Worm (Caenorhabditis elegans): ENCODE data around the gene cyl-1.
"Not testable (repeated sequence)": the region's sequence is repeated elsewhere in the genome, so short reads cannot be mapped to it uniquely, and the experiment has no call there.

Gene cyl-1

DNA sequence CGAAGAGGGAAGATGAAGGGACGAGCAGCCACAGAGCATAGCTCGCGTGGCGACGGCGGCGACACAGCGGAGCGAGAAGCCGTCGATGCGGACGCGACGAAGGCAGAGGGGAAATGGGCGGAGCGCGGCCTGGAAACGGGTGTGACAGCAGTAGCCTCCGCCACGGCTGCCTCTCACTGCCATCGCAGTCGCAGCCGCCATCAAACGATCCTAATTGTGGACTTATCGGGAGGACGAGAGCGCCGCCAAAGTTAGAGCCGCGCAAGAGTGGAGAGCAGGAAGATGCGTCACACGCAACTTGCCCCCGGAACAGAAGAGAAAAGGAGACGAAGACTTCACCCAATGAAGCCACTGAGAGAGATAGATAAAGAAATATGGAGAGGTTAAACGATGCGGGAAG lies 30.8 kb upstream of the cyl-1 start (continued):
- TF ChIP-seq cebp-1 (GFP tag; IDR thresholded peaks at IDR 0.05), result 0 out of 2 replicates have a peak, but pooled peaks have one; percentile 49
- TF ChIP-seq cebp-1 (tag; optimal IDR thresholded peaks at IDR 0.05), result peak; percentile 10
- no peak for TF ChIP-seq repo-1 (tag; optimal IDR thresholded peaks at IDR 0.05)
- TF ChIP-seq die-1 (tag; optimal IDR thresholded peaks at IDR 0.05), result no peak
- 0 out of 2 replicates have a peak, but pooled peaks have one; percentile 42 for TF ChIP-seq B0336.3 (GFP tag; IDR thresholded peaks at IDR 0.05)
- no peak for TF ChIP-seq madf-3 (GFP tag; IDR thresholded peaks at IDR 0.05)
- no peak for TF ChIP-seq hlh-12 (tag; optimal IDR thresholded peaks at IDR 0.05)
- no peak for TF ChIP-seq nhr-80 (tag; optimal IDR thresholded peaks at IDR 0.05)
- TF ChIP-seq snpc-4 (GFP tag; optimal IDR thresholded peaks at IDR 0.05), result no peak
- peak in 1 of 4 experiments; percentile 7 for TF ChIP-seq snpc-4 (tag; optimal IDR thresholded peaks at IDR 0.05)
- no peak for TF ChIP-seq ztf-26 (tag; optimal IDR thresholded peaks at IDR 0.05)
- no peak for TF ChIP-seq him-1 (tag; optimal IDR thresholded peaks at IDR 0.05)
- TF ChIP-seq atf-7 (tag; optimal IDR thresholded peaks at IDR 0.05), result no peak

DNA sequence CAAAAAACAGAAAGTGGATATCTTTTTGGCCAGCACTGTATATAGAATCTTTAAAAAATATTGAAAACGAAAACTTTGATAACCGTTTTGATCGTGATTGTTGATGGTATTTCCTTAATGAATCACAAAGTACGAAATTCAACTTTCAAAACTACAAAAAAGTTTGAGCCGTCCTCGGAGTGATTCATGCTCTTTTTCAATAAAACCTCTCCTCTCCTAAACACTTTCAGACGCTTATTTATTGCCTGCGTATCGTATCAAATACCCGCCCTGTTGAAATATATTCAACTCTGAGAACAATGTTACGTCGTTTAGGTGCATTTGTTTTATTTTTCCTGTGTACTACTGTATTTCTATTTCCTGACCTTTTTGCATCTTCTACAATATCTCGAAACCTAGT lies 27.4 kb upstream of the cyl-1 start:
- TF ChIP-seq ceh-100 (GFP tag; IDR thresholded peaks at IDR 0.05), result no peak
- TF ChIP-seq nhr-80 (tag; optimal IDR thresholded peaks at IDR 0.05), result peak; percentile 69

DNA sequence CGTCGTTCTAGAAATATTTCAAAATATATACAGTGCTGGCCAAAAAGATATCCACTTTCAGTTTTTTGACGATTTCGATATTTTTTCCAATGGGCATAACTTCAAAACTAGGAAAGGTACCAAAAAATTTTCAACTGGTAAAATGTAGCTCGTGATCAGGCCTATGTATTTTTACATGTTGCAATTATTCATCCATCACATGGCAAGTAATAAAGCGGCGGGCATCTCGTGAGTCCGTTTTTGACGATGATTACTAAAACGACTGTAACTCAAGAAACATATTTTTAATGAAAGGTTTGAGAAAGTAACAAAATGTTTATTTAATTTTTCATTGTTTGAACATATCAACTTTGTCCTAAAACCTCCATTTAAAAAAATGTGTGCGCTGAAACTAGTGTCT lies 26.5 kb upstream of the cyl-1 start, which contains the start of gene F10C2.3:
Gene F10C2.3, plus strand, starts transcription at position 301 of the 400 bp plus-strand sequence.
- not testable (repeated sequence) for TF ChIP-seq hsf-1 (GFP tag; IDR thresholded peaks at IDR 0.05); ama-1 (optimal IDR thresholded peaks at IDR 0.05); ama-1 (GFP tag; optimal IDR thresholded peaks at IDR 0.05); T26A5.8 (tag; optimal IDR thresholded peaks at IDR 0.05)

- TF ChIP-seq nhr-80 (tag; optimal IDR thresholded peaks at IDR 0.05), result peak; percentile 21
- TF ChIP-seq bed-2 (GFP tag; IDR thresholded peaks at IDR 0.05), result no peak
These were observed 19.8 kb upstream of the cyl-1 start, which contains the start of gene add-2 for ce11 chrV:12013298-12013697. Gene add-2 (minus strand): TSS chrV:12013406.

DNA sequence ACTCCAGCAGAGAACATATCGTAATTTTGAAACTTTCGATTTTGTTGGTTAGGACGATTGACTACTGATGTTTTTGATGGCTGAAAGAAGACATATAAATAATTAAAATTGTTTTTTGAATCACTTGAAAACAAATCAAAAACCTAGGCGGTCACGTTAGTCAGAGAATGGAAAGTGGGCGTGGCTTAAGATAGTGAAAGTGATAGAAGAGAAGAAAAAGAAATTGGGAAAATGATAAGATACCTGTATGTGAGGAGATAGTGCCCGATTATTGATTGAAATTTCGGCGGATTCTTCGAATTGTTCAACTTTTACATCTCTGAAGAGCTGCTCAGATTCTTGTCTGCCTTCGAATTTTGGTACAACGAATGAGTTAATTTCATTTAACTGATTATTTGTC lies 18.2 kb upstream of the cyl-1 start:
- TF ChIP-seq hlh-12 (tag; optimal IDR thresholded peaks at IDR 0.05), result no peak
- TF ChIP-seq gei-17 (GFP tag; optimal IDR thresholded peaks at IDR 0.05), result no peak
- no peak for TF ChIP-seq T26A5.8 (tag; optimal IDR thresholded peaks at IDR 0.05)
- TF ChIP-seq ztf-3 (GFP tag; optimal IDR thresholded peaks at IDR 0.05), result no peak
- TF ChIP-seq mxl-1 (tag; optimal IDR thresholded peaks at IDR 0.05), result no peak
- TF ChIP-seq ceh-58 (GFP tag; IDR thresholded peaks at IDR 0.05), result no peak
- TF ChIP-seq aptf-2 (GFP tag; conservative IDR thresholded peaks at IDR 0.05), result no peak
- TF ChIP-seq xnd-1 (tag; optimal IDR thresholded peaks at IDR 0.05), result no peak
- no peak for TF ChIP-seq sdz-38 (tag; optimal IDR thresholded peaks at IDR 0.05)
- TF ChIP-seq mes-4 (tag; optimal IDR thresholded peaks at IDR 0.05), result no peak
- no peak for TF ChIP-seq F49E8.2 (tag; optimal IDR thresholded peaks at IDR 0.05; ENCODE audit: insufficient read depth)
- TF ChIP-seq nhr-80 (tag; optimal IDR thresholded peaks at IDR 0.05), result no peak
- no peak for TF ChIP-seq B0035.1 (tag; optimal IDR thresholded peaks at IDR 0.05)
- no peak for TF ChIP-seq egl-18 (GFP tag; IDR thresholded peaks at IDR 0.05)
- no peak for TF ChIP-seq dox-1 (GFP tag; IDR thresholded peaks at IDR 0.05)
- no peak for TF ChIP-seq lsy-27 (tag; optimal IDR thresholded peaks at IDR 0.05; ENCODE audit: borderline replicate concordance, insufficient read depth)
- no peak for TF ChIP-seq snpc-4 (GFP tag; optimal IDR thresholded peaks at IDR 0.05)
- TF ChIP-seq snpc-4 (tag; optimal IDR thresholded peaks at IDR 0.05), result no peak

DNA sequence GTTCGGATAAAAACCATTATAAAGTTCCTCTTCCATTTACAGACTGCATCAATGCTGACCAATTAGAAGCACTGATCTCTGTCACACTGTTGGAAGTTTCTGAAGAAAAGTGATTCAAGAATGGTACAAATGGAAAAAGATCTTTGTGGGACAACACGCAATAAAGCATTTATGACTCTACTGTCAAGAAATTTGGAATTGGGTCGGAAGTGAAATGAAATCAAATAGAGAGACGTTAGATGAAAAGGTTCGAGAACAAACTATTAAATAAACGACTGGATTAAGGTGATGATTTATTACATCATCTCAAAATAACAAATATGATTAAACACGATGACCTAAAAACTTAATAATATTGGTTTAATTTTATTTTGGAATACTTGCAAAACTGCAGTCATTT lies 13.0 kb upstream of the cyl-1 start, which contains the start of gene F57F5.3:
Gene F57F5.3, minus strand, starts transcription at position 101 of the 400 bp plus-strand sequence.
- no peak for TF ChIP-seq egl-18 (GFP tag; IDR thresholded peaks at IDR 0.05)
- no peak for TF ChIP-seq mcd-1 (GFP tag; IDR thresholded peaks at IDR 0.05)
- TF ChIP-seq ztf-26 (tag; optimal IDR thresholded peaks at IDR 0.05), result no peak

Measured in whole organism, young adult.